Fruit fly (Drosophila melanogaster) whole organism: ENCODE measurements around the gene Prp18.

Source experiments
- CG8478 ChIP-seq: fragments of >200 bp; optimal IDR thresholded peaks from 2 replicates; lab custom pipeline; 2018; ENCODE audit warnings: inconsistent platforms
- Dll ChIP-seq: fragments of >200 bp; optimal IDR thresholded peaks from 2 replicates; lab custom pipeline; 2017
- EcR ChIP-seq, 2 experiments: fragments of >200 bp; optimal IDR thresholded peaks; 2 replicates each; lab custom pipeline; 2017; ENCODE audit warnings: missing biosample characterization in 2 of 2, missing genetic modification characterization in 2 of 2, missing genetic modification reagents in 2 of 2
- pan ChIP-seq: fragments of >200 bp; optimal IDR thresholded peaks from 2 replicates; lab custom pipeline; 2017
- psq ChIP-seq: fragments of >200 bp; optimal IDR thresholded peaks from 2 replicates; lab custom pipeline; 2017
- usp ChIP-seq: fragments of >200 bp; optimal IDR thresholded peaks from 2 replicates; lab custom pipeline; 2017; ENCODE audit warnings: missing biosample characterization, missing genetic modification characterization, mixed read lengths

Gene Prp18

DNA sequence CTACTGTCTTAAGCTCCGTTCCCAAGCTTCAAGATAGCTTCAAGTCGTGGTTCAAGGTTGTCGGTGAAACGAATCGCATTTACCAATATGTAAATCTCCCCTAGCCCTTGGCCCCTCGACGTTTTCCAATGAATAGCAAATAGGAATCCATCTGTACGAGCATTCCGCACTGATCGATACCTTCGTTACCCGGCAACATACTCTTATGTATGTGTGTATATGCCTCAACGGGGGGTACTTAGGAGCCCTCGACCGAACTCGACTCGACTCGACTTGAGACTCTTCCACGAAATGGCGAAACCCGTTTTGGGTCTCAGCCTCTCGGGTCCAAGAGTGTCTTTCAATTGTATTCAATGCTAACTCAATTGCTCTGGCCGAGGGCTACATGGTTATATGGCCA, 29.4 kb downstream of the Prp18 start:
- TF ChIP-seq CG8478 (lab: Kevin White, UChicago) (no peak), psq (lab: Kevin White, UChicago) (no peak), pan (lab: Kevin White, UChicago) (no peak), usp (no peak), Dll (lab: Kevin White, UChicago) (no peak), EcR (GFP tag; optimal IDR thresholded peaks at IDR 0.05; lab: Kevin White, UChicago) (no peak)

DNA sequence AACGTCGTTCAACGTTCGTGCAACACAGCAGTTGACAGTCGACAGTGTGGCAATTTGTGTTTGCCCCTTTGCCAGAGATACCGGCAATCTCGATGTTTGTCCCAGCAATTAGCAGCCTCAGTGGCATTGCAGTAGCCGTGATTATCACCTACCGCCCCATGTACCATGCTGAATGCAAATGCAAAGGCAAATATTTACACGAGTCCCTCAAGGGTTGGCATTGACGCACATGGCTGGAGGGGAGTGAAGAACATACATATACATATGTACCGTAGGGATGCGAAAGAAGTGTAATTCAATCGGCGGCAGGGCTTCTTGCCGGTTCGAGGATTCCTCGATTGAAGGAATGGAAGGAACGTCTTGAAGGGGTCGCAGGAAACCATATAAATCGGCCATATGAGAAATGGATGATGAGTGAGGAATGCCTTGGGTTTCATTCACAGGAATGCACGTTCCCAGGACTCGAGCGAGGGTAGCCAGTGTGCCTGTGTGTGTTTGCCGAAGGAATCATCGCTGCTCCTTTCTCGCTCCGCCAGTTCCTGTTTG, 31.1 kb downstream of the Prp18 start:
- TF ChIP-seq psq (lab: Kevin White, UChicago) (no peak), pan (lab: Kevin White, UChicago) (no peak), usp (no peak), Dll (lab: Kevin White, UChicago) (no peak), CG8478 (lab: Kevin White, UChicago) (no peak), EcR (GFP tag; optimal IDR thresholded peaks at IDR 0.05; lab: Kevin White, UChicago) (no peak)

DNA sequence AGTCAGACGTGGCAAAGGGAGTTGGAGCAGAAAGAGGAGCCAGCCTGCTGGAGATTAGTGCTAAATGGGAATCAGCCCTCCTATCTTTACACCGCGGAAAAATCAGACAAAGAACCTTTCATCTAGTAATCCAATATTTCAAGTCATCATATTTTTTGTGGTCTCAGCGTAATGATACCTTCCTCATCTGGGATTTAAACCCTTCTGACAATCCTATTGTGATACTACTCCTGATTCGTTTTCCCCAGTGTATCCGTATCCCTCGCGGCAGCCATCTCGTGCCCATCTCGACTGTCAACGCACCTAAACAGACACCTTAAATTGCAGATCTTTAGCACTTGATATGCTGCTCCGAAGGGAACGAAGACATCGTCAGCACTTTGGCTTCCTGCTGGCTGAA, 32.7 kb downstream of the Prp18 start:
- TF ChIP-seq usp (no peak), psq (lab: Kevin White, UChicago) (no peak), pan (lab: Kevin White, UChicago) (no peak), EcR (GFP tag; optimal IDR thresholded peaks at IDR 0.05; lab: Kevin White, UChicago) (no peak), Dll (lab: Kevin White, UChicago) (no peak), CG8478 (lab: Kevin White, UChicago) (no peak)

DNA sequence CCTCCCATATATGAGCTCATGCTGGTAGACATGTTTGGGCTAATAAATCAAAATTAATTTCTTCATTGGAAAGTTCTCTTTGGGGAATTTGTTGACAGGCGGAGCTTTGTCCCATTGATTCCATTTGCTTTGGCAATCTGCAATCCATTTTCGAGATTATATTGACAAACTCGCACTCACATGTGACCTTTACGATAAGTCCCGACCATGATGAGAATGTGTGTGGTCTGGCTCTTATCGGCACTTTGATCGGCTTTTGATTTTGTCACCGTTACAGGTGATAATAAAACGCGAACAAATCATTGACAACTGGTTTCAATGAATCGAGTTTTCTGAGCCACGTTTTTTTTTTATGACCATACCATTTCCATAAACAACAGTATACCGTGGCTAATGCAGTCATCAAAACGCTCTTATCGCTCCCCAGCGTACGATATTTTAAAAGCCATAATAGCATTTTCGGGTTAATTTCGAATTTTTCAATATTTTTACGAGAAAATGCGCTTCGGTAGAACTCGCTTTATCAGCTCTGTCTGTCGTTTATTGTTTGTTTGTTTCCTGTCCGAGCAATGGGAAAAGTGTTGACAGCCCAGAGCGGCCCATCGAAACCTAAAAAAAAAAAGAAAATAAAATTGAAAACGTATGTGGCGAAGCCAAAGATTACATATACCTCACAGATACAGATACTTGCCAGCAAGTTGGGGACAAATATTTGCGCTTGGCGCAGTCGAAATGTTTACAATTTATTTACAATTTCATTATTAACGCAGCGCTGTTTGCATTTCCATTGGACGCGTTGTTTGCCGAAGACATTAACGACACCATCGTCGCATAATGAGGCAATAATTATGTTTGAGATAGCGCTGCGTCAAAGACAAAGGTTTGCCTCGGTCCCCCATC, 33.4 kb downstream of the Prp18 start:
- TF ChIP-seq pan (lab: Kevin White, UChicago) = no peak
- TF ChIP-seq Dll (lab: Kevin White, UChicago) = no peak

DNA sequence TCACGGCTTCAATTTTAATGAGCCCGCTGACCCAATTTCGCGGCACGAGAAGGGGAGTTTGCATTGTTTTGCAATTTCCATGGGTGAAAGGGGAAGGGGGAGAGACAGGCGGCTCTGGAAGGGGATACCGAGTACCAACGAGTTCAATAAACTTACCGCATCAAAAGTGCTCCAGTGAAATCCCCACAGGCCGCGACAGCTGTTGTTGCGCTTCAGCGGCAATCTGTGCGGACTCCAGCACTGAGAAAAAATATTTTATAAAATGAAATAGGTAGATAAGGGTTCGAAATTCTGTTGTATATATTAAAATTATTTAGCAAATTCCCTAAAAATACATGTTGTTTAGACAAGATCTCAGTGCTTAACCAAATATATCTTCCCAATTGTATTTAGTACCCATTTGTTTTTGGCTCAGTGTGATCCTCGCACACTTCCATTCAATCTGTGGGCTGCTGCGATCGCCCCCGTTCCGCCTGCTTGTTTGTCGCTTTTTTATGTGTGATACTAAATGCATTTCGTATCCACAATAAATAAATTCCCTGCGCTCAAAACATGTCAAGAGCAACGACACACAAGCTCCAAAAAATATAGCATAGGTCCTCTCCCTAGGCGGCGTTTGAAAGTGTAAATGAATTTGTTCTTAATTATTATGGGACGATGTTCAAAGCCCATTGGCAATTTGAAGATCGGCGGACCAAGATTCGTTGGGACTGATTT, 35.4 kb downstream of the Prp18 start:
- no peak for TF ChIP-seq pan (lab: Kevin White, UChicago)
- peak; percentile 67 to 71 for TF ChIP-seq EcR (GFP tag; optimal IDR thresholded peaks at IDR 0.05; lab: Kevin White, UChicago)

DNA sequence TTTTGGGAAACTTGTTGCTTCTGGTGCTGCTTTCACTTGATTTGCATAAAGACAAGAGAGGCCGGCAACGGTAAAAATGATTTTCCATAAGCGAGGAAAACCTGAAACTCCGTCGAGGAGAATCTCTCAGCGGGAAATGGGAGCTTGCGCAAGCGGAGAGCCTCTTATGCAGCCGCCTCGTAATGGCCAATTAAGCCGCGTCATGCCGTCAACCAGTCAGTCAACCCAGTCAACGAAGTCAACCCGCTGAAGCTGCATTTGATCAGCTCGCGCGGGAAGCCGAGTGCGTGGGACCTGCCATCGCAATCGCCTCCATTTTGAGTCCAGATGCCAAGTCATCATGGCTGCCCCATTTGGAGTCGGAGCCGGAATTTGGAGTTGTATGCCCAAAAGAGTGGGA, 37.9 kb downstream of the Prp18 start:
- no peak for TF ChIP-seq CG8478 (lab: Kevin White, UChicago)
- no peak for TF ChIP-seq pan (lab: Kevin White, UChicago)
- TF ChIP-seq EcR (GFP tag; optimal IDR thresholded peaks at IDR 0.05; lab: Kevin White, UChicago) = no peak
- TF ChIP-seq psq (lab: Kevin White, UChicago) = no peak
- no peak for TF ChIP-seq usp
- TF ChIP-seq Dll (lab: Kevin White, UChicago) = no peak

DNA sequence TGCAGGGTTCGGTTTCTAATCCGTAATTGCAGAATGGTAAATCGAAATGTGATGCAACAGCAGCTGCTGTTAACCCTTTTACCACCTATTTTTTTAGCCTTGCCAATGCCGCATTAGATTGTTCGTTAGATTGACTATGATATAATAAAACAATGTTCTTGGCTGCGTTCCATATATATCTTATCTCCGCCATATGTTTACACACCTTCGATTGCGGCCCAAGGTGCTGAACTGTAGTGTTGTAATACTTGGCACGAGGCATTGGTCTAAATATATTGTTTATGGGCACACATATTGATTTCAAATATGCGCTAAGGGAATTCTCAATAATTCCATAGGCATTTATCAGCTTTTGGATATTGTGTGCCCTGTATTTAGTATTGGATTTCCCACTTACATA, 39.4 kb downstream of the Prp18 start:
- no peak for TF ChIP-seq psq (lab: Kevin White, UChicago)
- TF ChIP-seq pan (lab: Kevin White, UChicago) = no peak
- TF ChIP-seq CG8478 (lab: Kevin White, UChicago) = no peak
- TF ChIP-seq EcR (GFP tag; optimal IDR thresholded peaks at IDR 0.05; lab: Kevin White, UChicago) = no peak
- no peak for TF ChIP-seq Dll (lab: Kevin White, UChicago)
- no peak for TF ChIP-seq usp

DNA sequence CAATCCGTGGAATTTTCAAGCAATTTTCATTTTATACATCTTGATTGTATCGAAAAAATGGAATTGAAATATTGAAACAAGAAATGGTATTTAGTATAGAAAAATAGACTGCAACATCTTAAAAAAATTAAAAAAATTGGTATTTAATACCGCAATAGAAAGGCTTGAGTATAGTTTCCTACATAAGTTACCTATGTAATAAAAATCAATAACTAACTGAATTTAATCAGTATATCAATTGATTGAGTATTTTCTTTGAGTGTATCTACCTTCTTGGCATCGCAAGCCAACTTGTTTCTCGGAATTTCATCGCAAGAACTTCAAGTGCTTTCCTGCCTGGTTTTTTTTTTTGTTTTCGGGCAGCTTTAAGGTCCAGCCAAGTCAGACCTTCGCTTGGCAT, 40.6 kb downstream of the Prp18 start:
- TF ChIP-seq psq (lab: Kevin White, UChicago) = no peak
- no peak for TF ChIP-seq Dll (lab: Kevin White, UChicago)
- TF ChIP-seq pan (lab: Kevin White, UChicago) = no peak
- no peak for TF ChIP-seq EcR (GFP tag; optimal IDR thresholded peaks at IDR 0.05; lab: Kevin White, UChicago)
- TF ChIP-seq CG8478 (lab: Kevin White, UChicago) = no peak
- TF ChIP-seq usp = no peak

DNA sequence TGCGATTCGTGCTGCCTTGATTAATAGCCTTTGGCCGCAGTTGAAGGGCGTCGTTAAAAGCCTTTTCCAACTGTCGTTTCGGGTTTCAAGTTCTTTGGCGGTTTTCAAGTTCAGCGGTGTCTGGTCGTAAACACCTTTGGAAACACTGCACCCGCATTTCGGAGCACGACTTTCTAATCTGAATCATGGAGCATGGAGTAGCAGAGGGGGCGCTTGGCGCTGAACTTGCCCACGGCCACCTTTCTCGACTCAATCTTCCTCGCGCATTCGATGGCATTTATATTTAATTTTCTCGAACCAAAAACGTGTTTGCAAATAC, 41.3 kb downstream of the Prp18 start:
- TF ChIP-seq usp (no peak), Dll (lab: Kevin White, UChicago) (no peak), EcR (GFP tag; optimal IDR thresholded peaks at IDR 0.05; lab: Kevin White, UChicago) (no peak), psq (lab: Kevin White, UChicago) (no peak), CG8478 (lab: Kevin White, UChicago) (no peak), pan (lab: Kevin White, UChicago) (no peak)

DNA sequence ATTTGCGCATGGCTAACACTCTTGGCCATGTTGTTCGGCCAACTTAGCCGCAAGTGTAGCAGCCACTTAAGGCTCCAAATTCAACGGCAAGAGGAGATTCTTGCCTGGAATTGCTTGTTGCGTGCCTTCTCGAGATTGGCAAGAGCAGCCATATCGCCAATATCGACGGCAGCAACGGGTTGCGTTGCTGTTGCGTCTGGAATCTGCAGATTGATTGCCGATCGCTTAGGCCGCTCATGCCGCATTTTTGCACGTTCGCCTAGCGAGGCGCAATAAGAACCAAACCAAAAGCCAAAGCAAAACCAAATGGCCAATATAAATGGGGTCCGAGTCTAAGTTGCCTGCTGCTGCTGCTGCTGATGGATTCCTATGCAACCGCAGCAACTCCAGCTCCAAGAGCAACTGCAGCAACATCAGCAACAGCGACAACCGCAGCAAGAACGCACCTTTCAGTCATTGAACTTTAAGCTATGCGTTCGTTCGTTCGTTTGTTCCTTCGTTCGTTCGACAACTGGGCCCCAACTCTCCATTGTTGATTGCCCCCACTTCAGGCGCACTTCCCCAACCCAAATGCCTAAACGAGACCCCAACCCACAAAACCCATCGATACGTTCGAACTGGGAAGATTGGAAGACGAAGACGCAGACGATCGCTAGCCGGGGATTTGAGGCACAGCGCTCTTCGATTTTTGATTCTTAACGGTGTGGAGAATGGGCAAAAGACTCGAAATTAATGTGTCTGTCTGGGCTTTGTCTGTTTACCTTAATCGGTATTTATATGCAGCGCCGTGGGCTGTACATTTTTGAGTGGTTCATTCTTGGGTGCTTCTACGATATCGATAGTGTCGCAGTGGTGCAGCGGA, 41.9 kb downstream of the Prp18 start:
- TF ChIP-seq pan (lab: Kevin White, UChicago) (no peak), usp (no peak), Dll (lab: Kevin White, UChicago) (no peak), CG8478 (lab: Kevin White, UChicago) (no peak), EcR (GFP tag; optimal IDR thresholded peaks at IDR 0.05; lab: Kevin White, UChicago) (no peak), psq (lab: Kevin White, UChicago) (no peak)
